Fruit fly (Drosophila melanogaster) whole organism, embryonic: ENCODE results near the gene Agpat3.
A peak's percentile ranks its signal among the peaks of the same experiment; 100 is the strongest.

Experiments used
- B-H2 ChIP-seq: fragments of 200-800 bp; sonication (Bioruptor generic); optimal IDR thresholded peaks from 2 replicates; lab custom pipeline; 2018; ENCODE audit warnings: missing biosample characterization, mild to moderate bottlenecking, missing genetic modification characterization
- BEAF-32 ChIP-seq: fragments of 200-800 bp; sonication (Bioruptor generic); optimal IDR thresholded peaks from 3 replicates; lab custom pipeline; 2017; ENCODE audit warnings: missing biosample characterization, missing genetic modification characterization, mild to moderate bottlenecking, moderate library complexity, missing genetic modification reagents
- CG10147 ChIP-seq: fragments of 200-800 bp; sonication (Bioruptor generic); optimal IDR thresholded peaks from 2 replicates; lab custom pipeline; 2019; ENCODE audit warnings: missing biosample characterization, mild to moderate bottlenecking, missing genetic modification characterization, moderate library complexity
- CG10543 ChIP-seq: fragments of 200-800 bp; sonication (Bioruptor generic); optimal IDR thresholded peaks from 3 replicates; lab custom pipeline; 2017; ENCODE audit warnings: missing biosample characterization, mild to moderate bottlenecking, missing genetic modification characterization, moderate library complexity
- CG15269 ChIP-seq: fragments of 200-800 bp; sonication (Bioruptor generic); optimal IDR thresholded peaks from 2 replicates; lab custom pipeline; 2018; ENCODE audit warnings: missing biosample characterization, mild to moderate bottlenecking, missing genetic modification characterization, moderate library complexity
- CG1603 ChIP-seq: fragments of 200-800 bp; sonication (Bioruptor generic); optimal IDR thresholded peaks from 2 replicates; lab custom pipeline; 2019; ENCODE audit warnings: missing biosample characterization, mild to moderate bottlenecking, missing genetic modification characterization, moderate library complexity
- CG17186 ChIP-seq: fragments of 200-800 bp; sonication (Bioruptor generic); optimal IDR thresholded peaks from 3 replicates; lab custom pipeline; 2017; ENCODE audit warnings: missing biosample characterization, missing genetic modification reagents, missing genetic modification characterization
- CG2199 ChIP-seq: fragments of 200-800 bp; sonication (Bioruptor generic); IDR thresholded peaks from 3 replicates; pipeline ENCODE4 v1.3.6; 2022; ENCODE audit warnings: missing biosample characterization, missing genetic modification characterization
- CG2712 ChIP-seq: fragments of 200-800 bp; optimal IDR thresholded peaks from 3 replicates; lab custom pipeline; 2019; ENCODE audit warnings: missing biosample characterization, mild to moderate bottlenecking, missing genetic modification characterization, moderate library complexity
- CG33213 ChIP-seq: fragments of 200-800 bp; sonication (Bioruptor generic); optimal IDR thresholded peaks from 3 replicates; lab custom pipeline; 2016; ENCODE audit warnings: missing biosample characterization, missing genetic modification characterization
- CG3995 ChIP-seq: fragments of 200-800 bp; sonication (Bioruptor generic); optimal IDR thresholded peaks from 3 replicates; lab custom pipeline; 2016; ENCODE audit warnings: missing biosample characterization, missing genetic modification characterization
- CG42726 ChIP-seq: fragments of 200-800 bp; sonication (Bioruptor generic); IDR thresholded peaks from 2 replicates; pipeline ENCODE4 v1.3.6; 2022; ENCODE audit warnings: missing biosample characterization, missing genetic modification characterization; ENCODE audit not compliant: partially characterized antibody
- CG43689 ChIP-seq: fragments of 200-800 bp; sonication (Bioruptor generic); IDR thresholded peaks from 2 replicates; pipeline ENCODE4 v1.3.6; 2022; ENCODE audit warnings: missing biosample characterization, missing genetic modification characterization
- CG4404 ChIP-seq: fragments of 200-800 bp; sonication (Bioruptor generic); IDR thresholded peaks from 2 replicates; pipeline ENCODE4 v1.3.6; 2022; ENCODE audit warnings: missing biosample characterization, missing genetic modification characterization
- CG4730 ChIP-seq: fragments of 200-800 bp; sonication (Bioruptor generic); IDR thresholded peaks from 2 replicates; pipeline ENCODE4 v1.3.6; 2022; ENCODE audit warnings: missing biosample characterization, missing genetic modification characterization
- CG7357 ChIP-seq: fragments of 200-800 bp; sonication (Bioruptor generic); IDR thresholded peaks from 3 replicates; pipeline ENCODE4 v1.3.6; 2022; ENCODE audit warnings: missing biosample characterization, missing genetic modification characterization
- CG7745 ChIP-seq: fragments of 200-800 bp; sonication (Bioruptor generic); optimal IDR thresholded peaks from 2 replicates; lab custom pipeline; 2018; ENCODE audit warnings: missing biosample characterization, mild to moderate bottlenecking, missing genetic modification characterization, moderate library complexity
- CG7839 ChIP-seq: fragments of 200-800 bp; sonication (Bioruptor generic); optimal IDR thresholded peaks from 3 replicates; lab custom pipeline; 2018; ENCODE audit warnings: missing biosample characterization, mild to moderate bottlenecking, missing genetic modification characterization, moderate library complexity
- CG7987 ChIP-seq: fragments of 200-800 bp; sonication (Bioruptor generic); optimal IDR thresholded peaks from 2 replicates; lab custom pipeline; 2018; ENCODE audit warnings: missing biosample characterization, mild to moderate bottlenecking, missing genetic modification characterization, moderate library complexity
- CG8089 ChIP-seq: fragments of 200-800 bp; sonication (Bioruptor generic); optimal IDR thresholded peaks from 3 replicates; lab custom pipeline; 2016; ENCODE audit warnings: missing biosample characterization, missing genetic modification characterization
- CG8290 ChIP-seq, 3 experiments: fragments of 200-800 bp; sonication (Bioruptor generic); optimal IDR thresholded peaks; 2 replicates each; lab custom pipeline; 2016 to 2019; ENCODE audit warnings: missing biosample characterization in 3 of 3, missing genetic modification characterization in 3 of 3, mild to moderate bottlenecking in 2 of 3, moderate library complexity in 1 of 3
- CG8478 ChIP-seq: fragments of >200 bp; optimal IDR thresholded peaks from 2 replicates; lab custom pipeline; 2018
- CG8944 ChIP-seq: fragments of 200-800 bp; sonication (Bioruptor generic); optimal IDR thresholded peaks from 3 replicates; lab custom pipeline; 2016; ENCODE audit warnings: missing biosample characterization, missing genetic modification characterization
- CG9876 ChIP-seq: fragments of 200-800 bp; sonication (Bioruptor generic); optimal IDR thresholded peaks from 2 replicates; lab custom pipeline; 2016; ENCODE audit warnings: missing biosample characterization, missing genetic modification characterization
- CTCF ChIP-seq: fragments of 200-800 bp; sonication (Bioruptor generic); optimal IDR thresholded peaks from 2 replicates; lab custom pipeline; 2017; ENCODE audit warnings: missing biosample characterization, mild to moderate bottlenecking, missing genetic modification characterization, moderate library complexity
- Deaf1 ChIP-seq: fragments of 200-800 bp; optimal IDR thresholded peaks from 3 replicates; lab custom pipeline; 2019; ENCODE audit warnings: missing biosample characterization, mild to moderate bottlenecking, missing genetic modification characterization, moderate library complexity
- GATAe ChIP-seq: fragments of 200-800 bp; sonication (Bioruptor generic); conservative IDR thresholded peaks from 2 replicates; pipeline ENCODE4 v1.3.6; 2022; ENCODE audit warnings: missing biosample characterization, missing genetic modification characterization
- HLHmδ ChIP-seq: fragments of 200-800 bp; sonication (Bioruptor generic); optimal IDR thresholded peaks from 2 replicates; lab custom pipeline; 2018; ENCODE audit warnings: missing biosample characterization, mild to moderate bottlenecking, missing genetic modification characterization, moderate library complexity
- HmgZ ChIP-seq: fragments of 200-800 bp; sonication (Bioruptor generic); optimal IDR thresholded peaks from 2 replicates; lab custom pipeline; 2018; ENCODE audit warnings: missing biosample characterization, mild to moderate bottlenecking, missing genetic modification characterization
- Hmx ChIP-seq: fragments of 200-800 bp; sonication (Bioruptor generic); optimal IDR thresholded peaks from 2 replicates; lab custom pipeline; 2016; ENCODE audit warnings: missing biosample characterization, missing genetic modification characterization
- MBD-R2 ChIP-seq: fragments of 200-800 bp; sonication (Bioruptor generic); IDR thresholded peaks from 2 replicates; pipeline ENCODE4 v1.3.6; 2022; ENCODE audit warnings: missing biosample characterization, missing genetic modification characterization
- Scr ChIP-seq: fragments of 200-800 bp; sonication (Bioruptor generic); IDR thresholded peaks from 2 replicates; pipeline ENCODE4 v1.3.6; 2022; ENCODE audit warnings: missing biosample characterization, missing genetic modification characterization; ENCODE audit not compliant: partially characterized antibody
- TFAM ChIP-seq: fragments of 200-800 bp; sonication (Bioruptor generic); optimal IDR thresholded peaks from 2 replicates; lab custom pipeline; 2017; ENCODE audit warnings: missing biosample characterization, missing genetic modification characterization, inconsistent platforms
- Tbp ChIP-seq: fragments of >200 bp; optimal IDR thresholded peaks from 2 replicates; lab custom pipeline; 2018; ENCODE audit warnings: missing biosample characterization, missing genetic modification characterization
- bcd ChIP-seq: fragments of 200-800 bp; sonication (Bioruptor generic); optimal IDR thresholded peaks from 2 replicates; lab custom pipeline; 2017; ENCODE audit warnings: missing biosample characterization, mild to moderate bottlenecking, missing genetic modification characterization
- caup ChIP-seq: fragments of 200-800 bp; sonication (Bioruptor generic); optimal IDR thresholded peaks from 3 replicates; lab custom pipeline; 2017; ENCODE audit warnings: missing biosample characterization, mild to moderate bottlenecking, missing genetic modification characterization, moderate library complexity; ENCODE audit not compliant: severe bottlenecking
- dan ChIP-seq: fragments of 200-800 bp; sonication (Bioruptor generic); IDR thresholded peaks from 2 replicates; pipeline ENCODE4 v1.3.6; 2022; ENCODE audit warnings: missing biosample characterization, missing genetic modification characterization
- ems ChIP-seq: fragments of 200-800 bp; sonication (Bioruptor generic); optimal IDR thresholded peaks from 3 replicates; lab custom pipeline; 2016; ENCODE audit warnings: missing biosample characterization, missing genetic modification characterization
- ftz-f1 ChIP-seq: fragments of 200-800 bp; sonication (Bioruptor generic); optimal IDR thresholded peaks from 2 replicates; lab custom pipeline; 2016; ENCODE audit warnings: missing biosample characterization, missing genetic modification characterization
- gt ChIP-seq: fragments of 200-800 bp; sonication (Bioruptor generic); IDR thresholded peaks from 2 replicates; pipeline ENCODE4 v1.3.6; 2022; ENCODE audit warnings: missing biosample characterization, missing genetic modification characterization
- inv ChIP-seq: fragments of 200-800 bp; sonication (Bioruptor generic); IDR thresholded peaks from 2 replicates; pipeline ENCODE4 v1.3.6; 2022; ENCODE audit warnings: missing biosample characterization, missing genetic modification characterization; ENCODE audit not compliant: partially characterized antibody
- kni ChIP-seq: fragments of 200-800 bp; sonication (Bioruptor generic); optimal IDR thresholded peaks from 3 replicates; lab custom pipeline; 2017; ENCODE audit warnings: mild to moderate bottlenecking, missing biosample characterization, missing genetic modification reagents, missing genetic modification characterization
- oc ChIP-seq: fragments of 200-800 bp; sonication (Bioruptor generic); optimal IDR thresholded peaks from 2 replicates; lab custom pipeline; 2018; ENCODE audit warnings: missing biosample characterization, mild to moderate bottlenecking, missing genetic modification characterization, moderate library complexity
- otp ChIP-seq: fragments of 200-800 bp; sonication (Bioruptor generic); IDR thresholded peaks from 3 replicates; pipeline ENCODE4, ENCODE4 v1.3.6; 2022; ENCODE audit warnings: missing biosample characterization, missing genetic modification characterization
- p53 ChIP-seq: fragments of 200-800 bp; sonication (Bioruptor generic); optimal IDR thresholded peaks from 2 replicates; lab custom pipeline; 2016; ENCODE audit warnings: missing biosample characterization, missing genetic modification characterization
- phol ChIP-seq: fragments of 200-800 bp; sonication (Bioruptor generic); optimal IDR thresholded peaks from 3 replicates; lab custom pipeline; 2018; ENCODE audit warnings: missing biosample characterization, mild to moderate bottlenecking, missing genetic modification characterization, moderate library complexity
- pros ChIP-seq: fragments of 200-800 bp; sonication (Bioruptor generic); optimal IDR thresholded peaks from 3 replicates; lab custom pipeline; 2019; ENCODE audit warnings: missing biosample characterization, mild to moderate bottlenecking, missing genetic modification characterization, moderate library complexity
- stwl ChIP-seq: fragments of 200-800 bp; sonication (Bioruptor generic); optimal IDR thresholded peaks from 3 replicates; lab custom pipeline; 2018; ENCODE audit warnings: missing biosample characterization, mild to moderate bottlenecking, missing genetic modification characterization, moderate library complexity
- tll ChIP-seq, 2 experiments: fragments of 200-800 bp in 1 of 2; fragments of >200 bp in 1 of 2; sonication (Bioruptor generic) in 1 of 2; optimal IDR thresholded peaks; 2 replicates each; lab custom pipeline; 2017 to 2019; ENCODE audit warnings: missing biosample characterization in 2 of 2, missing genetic modification characterization in 2 of 2, mild to moderate bottlenecking in 1 of 2, moderate library complexity in 1 of 2
- twi ChIP-seq: fragments of 200-800 bp; optimal IDR thresholded peaks from 2 replicates; lab custom pipeline; 2019; ENCODE audit warnings: missing biosample characterization, mild to moderate bottlenecking, missing genetic modification characterization, moderate library complexity

Gene Agpat3

DNA sequence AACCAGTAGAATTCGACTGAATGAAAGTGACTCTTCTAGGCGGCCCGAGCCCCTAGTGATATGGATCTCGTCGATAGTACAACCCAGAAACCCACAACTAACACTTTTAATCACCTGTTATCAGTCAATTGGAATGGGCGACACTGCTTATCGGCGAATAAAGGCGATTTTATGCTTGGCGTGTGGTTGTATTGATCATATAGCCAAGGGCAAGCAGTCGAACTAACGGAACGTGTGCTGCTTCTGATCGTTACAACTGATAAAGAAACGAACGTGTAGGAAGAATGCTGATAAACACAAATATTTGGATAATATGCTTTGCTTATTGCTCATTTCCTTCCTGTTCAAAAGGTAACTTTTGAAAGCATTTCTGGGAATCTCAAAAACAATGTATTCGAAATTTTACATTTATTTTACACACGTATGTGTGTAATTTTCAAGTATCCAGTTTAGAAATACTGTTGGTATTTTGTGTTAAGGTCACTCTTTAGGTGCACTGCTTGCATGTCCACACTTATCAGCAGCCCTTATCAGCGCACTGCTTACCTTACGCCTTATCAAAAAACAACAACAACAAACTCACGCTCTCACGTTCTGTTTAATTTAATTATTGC, 4.5 kb downstream of the Agpat3 start, which contains the start of gene Agpat4 (continued):
- peak; percentile 32 for TF ChIP-seq Scr (GFP tag; lab: Robert Waterston, UW)
- TF ChIP-seq pros: peak; percentile 21
- TF ChIP-seq CG4404: no peak
- TF ChIP-seq gt (GFP tag; lab: Robert Waterston, UW): no peak
- TF ChIP-seq ftz-f1 (GFP tag; lab: Kevin White, UChicago): peak; percentile 42
- TF ChIP-seq MBD-R2: peak; percentile 36; the same call in 1 of the 2 replicates
- peak; percentile 23; the same call in 1 of the 2 replicates for TF ChIP-seq inv (GFP tag; lab: Robert Waterston, UW)
- peak; percentile 23 for TF ChIP-seq phol (tag; lab: Kevin White, UChicago)
- no peak for TF ChIP-seq ems
- peak; percentile 6 for TF ChIP-seq CG2712 (tag; lab: Kevin White, UChicago)
- TF ChIP-seq HmgZ: peak; percentile 52
- peak; percentile 2 for TF ChIP-seq caup
- TF ChIP-seq B-H2 (GFP tag; lab: Kevin White, UChicago): no peak
- no peak for TF ChIP-seq dan (GFP tag; lab: Robert Waterston, UW)
- TF ChIP-seq CG1603 (tag; lab: Kevin White, UChicago): peak; percentile 37
- peak; percentile 68 for TF ChIP-seq CTCF (GFP tag; lab: Kevin White, UChicago)
- no peak for TF ChIP-seq p53 (GFP tag; lab: Kevin White, UChicago)
- TF ChIP-seq TFAM: no peak
- no peak for TF ChIP-seq CG7839 (tag; lab: Kevin White, UChicago)
- TF ChIP-seq Tbp (GFP tag; lab: Kevin White, UChicago): no peak
- peak; percentile 10 for TF ChIP-seq twi
- peak; percentile 84 for TF ChIP-seq CG8290 (GFP tag; optimal IDR thresholded peaks at IDR 0.05; lab: Kevin White, UChicago)
- TF ChIP-seq CG8290 (tag; optimal IDR thresholded peaks at IDR 0.05; lab: Kevin White, UChicago): peak; percentile 61 to 76
- no peak for TF ChIP-seq CG7987 (GFP tag; lab: Kevin White, UChicago)
- TF ChIP-seq CG33213 (GFP tag; lab: Kevin White, UChicago): peak; percentile 10
- TF ChIP-seq otp (GFP tag; lab: Robert Waterston, UW): no peak
- TF ChIP-seq kni (GFP tag; lab: Kevin White, UChicago): peak; percentile 14
- peak in 1 of 2 experiments; percentile 40 for TF ChIP-seq tll (GFP tag; optimal IDR thresholded peaks at IDR 0.05; lab: Kevin White, UChicago)
- no peak for TF ChIP-seq CG7357 (GFP tag; lab: Robert Waterston, UW)
- TF ChIP-seq CG8944 (GFP tag; lab: Kevin White, UChicago): no peak
- no peak for TF ChIP-seq CG43689 (GFP tag; lab: Robert Waterston, UW)
- TF ChIP-seq CG42726 (GFP tag; lab: Robert Waterston, UW): peak; percentile 68; the same call in 1 of the 2 replicates
- TF ChIP-seq BEAF-32 (GFP tag; lab: Kevin White, UChicago): peak; percentile 29
- TF ChIP-seq CG8089: no peak
- peak; percentile 91 for TF ChIP-seq CG8478 (lab: Kevin White, UChicago)
- peak; percentile 28 for TF ChIP-seq CG10543 (GFP tag; lab: Kevin White, UChicago)
- no peak for TF ChIP-seq HLHmδ (GFP tag; lab: Kevin White, UChicago)
- TF ChIP-seq CG3995 (GFP tag; lab: Kevin White, UChicago): no peak
- TF ChIP-seq CG10147 (GFP tag; lab: Kevin White, UChicago): no peak
- TF ChIP-seq CG17186 (GFP tag; lab: Kevin White, UChicago): no peak
- TF ChIP-seq Hmx (GFP tag; lab: Kevin White, UChicago): no peak
- no peak for TF ChIP-seq CG2199 (GFP tag; lab: Robert Waterston, UW)
- TF ChIP-seq oc (tag; lab: Kevin White, UChicago): no peak
- peak; percentile 98 for TF ChIP-seq GATAe (GFP tag; lab: Robert Waterston, UW)
- TF ChIP-seq stwl (tag; lab: Kevin White, UChicago): peak; percentile 74
- no peak for TF ChIP-seq CG15269 (tag; lab: Kevin White, UChicago)
- peak; percentile 67 for TF ChIP-seq Deaf1
- TF ChIP-seq bcd (GFP tag; lab: Kevin White, UChicago): peak; percentile 7
- no peak for TF ChIP-seq CG7745 (tag; lab: Kevin White, UChicago)
- TF ChIP-seq CG9876: no peak
- no peak for TF ChIP-seq CG4730 (GFP tag; lab: Robert Waterston, UW)
